Fruit fly (Drosophila melanogaster) whole organism, embryonic: ENCODE data around the gene CG18268.

ENCODE experiments used
- B-H1 ChIP-seq: fragments of 200-800 bp; sonication (Bioruptor generic); IDR thresholded peaks from 3 replicates; pipeline ENCODE4 v1.3.6; 2022; ENCODE audit warnings: missing biosample characterization, missing genetic modification characterization
- C15 ChIP-seq: fragments of 200-800 bp; sonication (Bioruptor generic); IDR thresholded peaks from 3 replicates; pipeline ENCODE4 v1.3.6; 2022; ENCODE audit warnings: missing biosample characterization, missing genetic modification characterization
- CG11085 ChIP-seq: fragments of 200-800 bp; sonication (Bioruptor generic); IDR thresholded peaks from 2 replicates; pipeline ENCODE4 v1.3.6; 2022; ENCODE audit warnings: missing biosample characterization, missing genetic modification characterization
- CG12219 ChIP-seq: fragments of 200-800 bp; sonication (Bioruptor generic); optimal IDR thresholded peaks from 3 replicates; lab custom pipeline; 2018; ENCODE audit warnings: missing biosample characterization, mild to moderate bottlenecking, missing genetic modification characterization
- CG1233 ChIP-seq: fragments of 200-800 bp; sonication (Bioruptor generic); optimal IDR thresholded peaks from 4 replicates; lab custom pipeline; 2018; ENCODE audit warnings: missing biosample characterization, mild to moderate bottlenecking, missing genetic modification characterization
- CG13424 ChIP-seq: fragments of 200-800 bp; sonication (Bioruptor generic); optimal IDR thresholded peaks from 2 replicates; lab custom pipeline; 2019; ENCODE audit warnings: missing biosample characterization, mild to moderate bottlenecking, missing genetic modification characterization, moderate library complexity
- CG14441 ChIP-seq: fragments of 200-800 bp; sonication (Bioruptor generic); IDR thresholded peaks from 2 replicates; pipeline ENCODE4 v1.3.6; 2022; ENCODE audit warnings: missing biosample characterization, missing genetic modification characterization
- CG15073 ChIP-seq: fragments of 200-800 bp; sonication (Bioruptor generic); optimal IDR thresholded peaks from 2 replicates; lab custom pipeline; 2016; ENCODE audit warnings: missing biosample characterization, missing genetic modification characterization
- CG15696 ChIP-seq: fragments of 200-800 bp; sonication (Bioruptor generic); optimal IDR thresholded peaks from 2 replicates; lab custom pipeline; 2019; ENCODE audit warnings: missing biosample characterization, mild to moderate bottlenecking, missing genetic modification characterization, moderate library complexity
- CG1603 ChIP-seq: fragments of 200-800 bp; sonication (Bioruptor generic); optimal IDR thresholded peaks from 2 replicates; lab custom pipeline; 2019; ENCODE audit warnings: missing biosample characterization, mild to moderate bottlenecking, missing genetic modification characterization, moderate library complexity
- CG1647 ChIP-seq: fragments of 200-800 bp; sonication (Bioruptor generic); optimal IDR thresholded peaks from 3 replicates; lab custom pipeline; 2016; ENCODE audit warnings: missing biosample characterization, missing genetic modification characterization
- CG30431 ChIP-seq: fragments of 200-800 bp; sonication (Bioruptor generic); optimal IDR thresholded peaks from 2 replicates; lab custom pipeline; 2017; ENCODE audit warnings: missing biosample characterization, missing genetic modification characterization
- CG4360 ChIP-seq: fragments of 200-800 bp; sonication (Bioruptor generic); IDR thresholded peaks from 2 replicates; pipeline ENCODE4 v1.3.6; 2022; ENCODE audit warnings: missing biosample characterization, missing genetic modification characterization
- CG43689 ChIP-seq: fragments of 200-800 bp; sonication (Bioruptor generic); IDR thresholded peaks from 2 replicates; pipeline ENCODE4 v1.3.6; 2022; ENCODE audit warnings: missing biosample characterization, missing genetic modification characterization
- CG4617 ChIP-seq: fragments of 200-800 bp; sonication (Bioruptor generic); optimal IDR thresholded peaks from 3 replicates; lab custom pipeline; 2016; ENCODE audit warnings: missing biosample characterization, missing genetic modification characterization, borderline replicate concordance
- CG7963 ChIP-seq: fragments of 200-800 bp; sonication (Bioruptor generic); IDR thresholded peaks from 3 replicates; pipeline ENCODE4 v1.3.6; 2022; ENCODE audit warnings: missing biosample characterization, missing genetic modification characterization; ENCODE audit not compliant: partially characterized antibody
- CG8089 ChIP-seq: fragments of 200-800 bp; sonication (Bioruptor generic); optimal IDR thresholded peaks from 3 replicates; lab custom pipeline; 2016; ENCODE audit warnings: missing biosample characterization, missing genetic modification characterization
- CG8359 ChIP-seq: fragments of 200-800 bp; sonication (Bioruptor generic); optimal IDR thresholded peaks from 2 replicates; lab custom pipeline; 2017; ENCODE audit warnings: missing biosample characterization, mild to moderate bottlenecking, missing genetic modification characterization, borderline replicate concordance
- CG8478 ChIP-seq: fragments of >200 bp; optimal IDR thresholded peaks from 2 replicates; lab custom pipeline; 2018
- CG9797 ChIP-seq: fragments of 200-800 bp; sonication (Bioruptor generic); optimal IDR thresholded peaks from 3 replicates; lab custom pipeline; 2018; ENCODE audit warnings: missing biosample characterization, mild to moderate bottlenecking, missing genetic modification characterization
- D19B ChIP-seq: fragments of 200-800 bp; sonication (Bioruptor generic); optimal IDR thresholded peaks from 2 replicates; lab custom pipeline; 2017; ENCODE audit warnings: missing biosample characterization, mild to moderate bottlenecking, missing genetic modification characterization
- Dek ChIP-seq: fragments of 200-800 bp; sonication (Bioruptor generic); optimal IDR thresholded peaks from 3 replicates; lab custom pipeline; 2019; ENCODE audit warnings: missing biosample characterization, mild to moderate bottlenecking, missing genetic modification characterization, moderate library complexity
- Hr51 ChIP-seq, 2 experiments: fragments of 200-800 bp; sonication (Bioruptor generic); optimal IDR thresholded peaks; 2 replicates in 1 of 2; 3 replicates in 1 of 2; lab custom pipeline; 2016 to 2018; ENCODE audit warnings: missing biosample characterization in 2 of 2, missing genetic modification characterization in 2 of 2, mild to moderate bottlenecking in 1 of 2, moderate library complexity in 1 of 2
- Oli ChIP-seq: fragments of 200-800 bp; sonication (Bioruptor generic); optimal IDR thresholded peaks from 2 replicates; lab custom pipeline; 2018; ENCODE audit warnings: missing biosample characterization, mild to moderate bottlenecking, missing genetic modification characterization, moderate library complexity
- Poxn ChIP-seq: fragments of 200-800 bp; sonication (Bioruptor generic); IDR thresholded peaks from 2 replicates; pipeline ENCODE4 v1.3.6; 2022; ENCODE audit warnings: missing biosample characterization, missing genetic modification characterization
- Tbp ChIP-seq: fragments of >200 bp; optimal IDR thresholded peaks from 2 replicates; lab custom pipeline; 2018; ENCODE audit warnings: missing biosample characterization, missing genetic modification characterization
- al ChIP-seq: fragments of 200-800 bp; sonication (Bioruptor generic); IDR thresholded peaks from 2 replicates; pipeline ENCODE4 v1.3.6; 2022; ENCODE audit warnings: missing biosample characterization, missing genetic modification characterization
- bcd ChIP-seq: fragments of 200-800 bp; sonication (Bioruptor generic); optimal IDR thresholded peaks from 2 replicates; lab custom pipeline; 2017; ENCODE audit warnings: missing biosample characterization, mild to moderate bottlenecking, missing genetic modification characterization
- cad ChIP-seq: fragments of >200 bp; optimal IDR thresholded peaks from 2 replicates; lab custom pipeline; 2017; ENCODE audit warnings: missing biosample characterization, missing genetic modification characterization
- dimm ChIP-seq: fragments of 200-800 bp; sonication (Bioruptor generic); IDR thresholded peaks from 2 replicates; pipeline ENCODE4 v1.3.6; 2022; ENCODE audit warnings: missing biosample characterization, missing genetic modification characterization
- disco-r ChIP-seq: fragments of 200-800 bp; sonication (Bioruptor generic); optimal IDR thresholded peaks from 2 replicates; lab custom pipeline; 2016; ENCODE audit warnings: missing biosample characterization, missing genetic modification characterization
- gce ChIP-seq: fragments of 200-800 bp; sonication (Bioruptor generic); IDR thresholded peaks from 3 replicates; pipeline ENCODE4 v1.3.6; 2022; ENCODE audit warnings: missing biosample characterization, missing genetic modification characterization
- gfzf ChIP-seq: fragments of 200-800 bp; sonication (Bioruptor generic); optimal IDR thresholded peaks from 2 replicates; lab custom pipeline; 2016; ENCODE audit warnings: missing biosample characterization, mild to moderate bottlenecking, missing genetic modification characterization, moderate library complexity
- grn ChIP-seq: fragments of 200-800 bp; sonication (Bioruptor generic); optimal IDR thresholded peaks from 3 replicates; lab custom pipeline; 2017; ENCODE audit warnings: missing biosample characterization, missing genetic modification characterization
- hth ChIP-seq: fragments of >200 bp; optimal IDR thresholded peaks from 2 replicates; lab custom pipeline; 2017; ENCODE audit warnings: inconsistent platforms
- klu ChIP-seq: fragments of 200-800 bp; sonication (Bioruptor generic); IDR thresholded peaks from 2 replicates; pipeline ENCODE4 v1.3.6; 2022; ENCODE audit warnings: missing biosample characterization, missing genetic modification characterization
- lmd ChIP-seq: fragments of 200-800 bp; sonication (Bioruptor generic); IDR thresholded peaks from 2 replicates; pipeline ENCODE4 v1.3.6; 2022; ENCODE audit warnings: missing biosample characterization, missing genetic modification characterization
- lov ChIP-seq, 2 experiments: fragments of 200-800 bp in 1 of 2; fragments of >200 bp in 1 of 2; sonication (Bioruptor generic) in 1 of 2; IDR thresholded peaks in 1 of 2; optimal IDR thresholded peaks in 1 of 2; 2 replicates in 1 of 2; 3 replicates in 1 of 2; pipeline versions ENCODE4 v1.3.6 to Lab custom; 2017 to 2022; ENCODE audit warnings: missing biosample characterization in 1 of 2, missing genetic modification characterization in 1 of 2
- maf-S ChIP-seq: fragments of 200-800 bp; sonication (Bioruptor generic); optimal IDR thresholded peaks from 2 replicates; lab custom pipeline; 2016; ENCODE audit warnings: missing biosample characterization, missing genetic modification characterization
- odd ChIP-seq: fragments of 200-800 bp; sonication (Bioruptor generic); optimal IDR thresholded peaks from 2 replicates; lab custom pipeline; 2017; ENCODE audit warnings: missing biosample characterization, mild to moderate bottlenecking, missing genetic modification characterization
- p53 ChIP-seq: fragments of 200-800 bp; sonication (Bioruptor generic); optimal IDR thresholded peaks from 2 replicates; lab custom pipeline; 2016; ENCODE audit warnings: missing biosample characterization, missing genetic modification characterization
- row ChIP-seq: fragments of 200-800 bp; sonication (Bioruptor generic); IDR thresholded peaks from 3 replicates; pipeline ENCODE4 v1.3.6; 2022; ENCODE audit warnings: missing biosample characterization, missing genetic modification characterization
- sisA ChIP-seq: fragments of 200-800 bp; sonication (Bioruptor generic); IDR thresholded peaks from 2 replicates; pipeline ENCODE4 v1.3.6; 2022; ENCODE audit warnings: missing biosample characterization, missing genetic modification characterization
- so ChIP-seq: fragments of 200-800 bp; sonication (Bioruptor generic); IDR thresholded peaks from 3 replicates; pipeline ENCODE4 v1.3.6; 2022; ENCODE audit warnings: missing biosample characterization, missing genetic modification characterization
- sqz ChIP-seq: fragments of 200-800 bp; sonication (Bioruptor generic); optimal IDR thresholded peaks from 3 replicates; lab custom pipeline; 2018; ENCODE audit warnings: missing biosample characterization, mild to moderate bottlenecking, missing genetic modification characterization
- tap ChIP-seq: fragments of 200-800 bp; optimal IDR thresholded peaks from 3 replicates; lab custom pipeline; 2019; ENCODE audit warnings: missing biosample characterization, mild to moderate bottlenecking, missing genetic modification characterization, moderate library complexity
- toy ChIP-seq: fragments of 200-800 bp; sonication (Bioruptor generic); IDR thresholded peaks from 2 replicates; pipeline ENCODE4 v1.3.6; 2022; ENCODE audit warnings: missing biosample characterization, missing genetic modification characterization
- ttk ChIP-seq: fragments of 200-800 bp; sonication (Bioruptor generic); IDR thresholded peaks from 2 replicates; pipeline ENCODE4 v2.1.2; 2022; ENCODE audit warnings: missing biosample characterization, missing genetic modification characterization
- wdn ChIP-seq: fragments of 200-800 bp; sonication (Bioruptor generic); IDR thresholded peaks from 2 replicates; pipeline ENCODE4 v1.3.6; 2022; ENCODE audit warnings: missing biosample characterization, missing genetic modification characterization

CG18268 gene

DNA sequence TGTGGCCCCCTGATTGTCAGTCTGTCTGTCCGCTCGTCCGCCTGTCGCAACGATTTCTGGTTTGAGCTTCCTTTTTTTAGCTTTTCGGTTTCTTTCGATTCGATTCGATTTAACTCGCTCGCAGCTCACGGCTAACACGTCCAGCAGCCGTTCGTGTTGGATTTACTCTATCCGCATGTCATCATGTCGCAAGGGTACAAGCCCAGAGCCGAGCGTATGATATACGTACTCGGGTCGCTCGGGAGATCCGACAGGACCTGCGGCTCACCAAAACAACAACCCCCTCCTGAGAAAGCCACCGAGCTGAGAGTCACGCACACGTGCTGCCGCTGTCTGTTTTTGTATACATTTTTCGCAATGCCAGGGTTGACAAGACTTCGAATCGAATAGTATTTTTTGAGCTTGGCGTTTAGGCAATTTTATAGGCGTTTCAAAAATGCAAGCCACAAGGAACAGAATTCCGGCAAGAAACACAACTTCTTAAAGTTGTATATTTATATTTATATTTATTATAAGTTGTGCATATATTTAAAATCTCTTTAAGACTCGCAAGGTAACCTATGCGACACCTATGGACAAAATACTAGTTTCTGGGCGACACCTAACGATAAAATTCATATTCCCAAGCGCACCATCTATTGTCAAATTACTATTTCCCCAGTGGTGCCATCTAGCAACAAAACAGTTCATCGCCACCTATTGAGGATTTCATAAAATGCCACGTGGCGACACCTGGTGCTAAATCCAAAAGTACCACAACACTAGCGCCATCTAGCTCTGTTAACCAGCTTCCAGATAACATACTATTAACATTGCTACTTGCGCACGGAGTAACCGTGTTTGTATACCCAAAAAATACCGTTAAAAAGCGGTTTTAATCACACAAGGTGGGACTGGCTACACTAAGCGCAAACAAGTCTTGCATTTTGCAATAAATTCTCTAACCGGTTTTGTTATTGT, 5.7 kb upstream of the CG18268 start, which contains the start of the genes CG2993 and sgll (continued):
- TF ChIP-seq sqz (GFP tag; lab: Kevin White, UChicago) (no peak), gfzf (peak; percentile 89), CG30431 (peak; percentile 91), Hr51 (GFP tag; optimal IDR thresholded peaks at IDR 0.05; lab: Kevin White, UChicago) (peak; percentile 73 to 93), row (GFP tag; lab: Robert Waterston, UW) (peak; percentile 64), so (GFP tag; lab: Robert Waterston, UW) (peak; percentile 57; the same call in 2 of the 3 replicates), Poxn (GFP tag; lab: Robert Waterston, UW) (peak; percentile 40; the same call in 1 of the 2 replicates), odd (GFP tag; lab: Kevin White, UChicago) (peak; percentile 41), klu (GFP tag; lab: Robert Waterston, UW) (peak; percentile 82), lmd (peak; percentile 96), CG43689 (GFP tag; lab: Robert Waterston, UW) (peak; percentile 77), B-H1 (peak; percentile 81), maf-S (peak; percentile 88), disco-r (GFP tag; lab: Kevin White, UChicago) (peak; percentile 82), dimm (peak; percentile 62), Dek (tag; lab: Kevin White, UChicago) (peak; percentile 84), CG13424 (tag; lab: Kevin White, UChicago) (peak; percentile 71), C15 (no peak; the same call in 2 of the 3 replicates), CG7963 (no peak), CG1647 (GFP tag; lab: Kevin White, UChicago) (peak; percentile 84), tap (tag; lab: Kevin White, UChicago) (no peak), CG11085 (GFP tag; lab: Robert Waterston, UW) (peak; percentile 94), CG1603 (peak; percentile 95), ttk (GFP tag; lab: Robert Waterston, UW) (peak; percentile 89), Oli (peak; percentile 81), CG15073 (GFP tag; lab: Kevin White, UChicago) (peak; percentile 65), CG8478 (peak; percentile 70), CG4617 (GFP tag; lab: Kevin White, UChicago) (peak; percentile 86), CG14441 (GFP tag; lab: Robert Waterston, UW) (peak; percentile 93), Tbp (GFP tag; lab: Kevin White, UChicago) (no peak), toy (GFP tag; lab: Robert Waterston, UW) (peak; percentile 39; the same call in 1 of the 2 replicates), lov (optimal IDR thresholded peaks at IDR 0.05; lab: Kevin White, UChicago) (no peak), lov (GFP tag; IDR thresholded peaks at IDR 0.05; lab: Robert Waterston, UW) (peak; percentile 88), hth (lab: Kevin White, UChicago) (no peak), bcd (GFP tag; lab: Kevin White, UChicago) (peak; percentile 91), cad (GFP tag; lab: Kevin White, UChicago) (no peak), al (GFP tag; lab: Robert Waterston, UW) (peak; percentile 81), CG8359 (GFP tag; lab: Kevin White, UChicago) (peak; percentile 67), sisA (GFP tag; lab: Robert Waterston, UW) (peak; percentile 96), CG8089 (GFP tag; lab: Kevin White, UChicago) (peak; percentile 95), gce (GFP tag; lab: Robert Waterston, UW) (peak; percentile 81), CG4360 (GFP tag; lab: Robert Waterston, UW) (no peak; the same call in 1 of the 2 replicates), p53 (peak; percentile 92), grn (GFP tag; lab: Kevin White, UChicago) (peak; percentile 16), CG9797 (peak; percentile 73), CG12219 (GFP tag; lab: Kevin White, UChicago) (peak; percentile 75), CG15696 (tag; lab: Kevin White, UChicago) (peak; percentile 97), D19B (GFP tag; lab: Kevin White, UChicago) (peak; percentile 72), CG1233 (GFP tag; lab: Kevin White, UChicago) (peak; percentile 90), wdn (GFP tag; lab: Robert Waterston, UW) (peak; percentile 73)
